Fruit fly (Drosophila melanogaster) whole organism, prepupa: ENCODE data around the gene CG31189.

Source experiments
- pdm3 ChIP-seq: fragments of 200-800 bp; sonication (Bioruptor generic); optimal IDR thresholded peaks from 3 replicates; lab custom pipeline; 2016; ENCODE audit warnings: missing biosample characterization, missing genetic modification characterization
- spab ChIP-seq: fragments of 200-800 bp; sonication (Bioruptor generic); optimal IDR thresholded peaks from 2 replicates; lab custom pipeline; 2017; ENCODE audit warnings: missing biosample characterization, mild to moderate bottlenecking, missing genetic modification characterization, missing genetic modification reagents

dm6 chr3R:21063433-21063832 is 17.8 kb upstream of the CG31189 start:
- TF ChIP-seq spab (GFP tag; lab: Kevin White, UChicago) (no peak), pdm3 (no peak)
